Worm (Caenorhabditis elegans) whole organism, L4/young adult: ENCODE measurements around the gene Y46G5A.29.

Experiments
- W03F9.2 ChIP-seq: fragments of 150-350 bp; optimal IDR thresholded peaks from 2 replicates; lab custom pipeline; 2014; ENCODE audit warnings: missing biosample characterization, missing genetic modification characterization
- him-1 ChIP-seq: sonication (generic microtip); optimal IDR thresholded peaks from 2 replicates; lab custom pipeline; 2016; ENCODE audit warnings: missing genotype, missing genetic modification reagents, missing genetic modification characterization, missing compliant biosample characterization

- no peak for TF ChIP-seq him-1
- TF ChIP-seq W03F9.2 (tag; lab: Kevin White, UChicago), result no peak
Observed at ce11 chrII:12830347-12830746, 25.7 kb upstream of the Y46G5A.29 start, which contains the start of gene bcmo-1.
